Worm (Caenorhabditis elegans): ENCODE data around the gene pgph-3.

pgph-3 gene

ce11 chrV:5717237-5717935, 46.3 kb downstream of the pgph-3 start, which contains the start of gene rga-3 (continued):
- TF ChIP-seq hlh-12 (tag; optimal IDR thresholded peaks at IDR 0.05) (no peak), atf-7 (tag; optimal IDR thresholded peaks at IDR 0.05) (no peak), ztf-18 (tag; optimal IDR thresholded peaks at IDR 0.05) (peak; percentile 66), ekl-4 (GFP tag; IDR thresholded peaks at IDR 0.05) (peak; percentile 87), Y53F4B.3 (GFP tag; IDR thresholded peaks at IDR 0.05) (peak; percentile 58; the same call in 1 of the 2 replicates), ztf-3 (GFP tag; optimal IDR thresholded peaks at IDR 0.05) (no peak), lsy-27 (tag; optimal IDR thresholded peaks at IDR 0.05; ENCODE audit: borderline replicate concordance, insufficient read depth) (no peak), D2030.7 (GFP tag; IDR thresholded peaks at IDR 0.05) (peak; percentile 98), nhr-80 (tag; optimal IDR thresholded peaks at IDR 0.05) (no peak), nfya-2 (GFP tag; IDR thresholded peaks at IDR 0.05) (no peak), B0336.3 (GFP tag; IDR thresholded peaks at IDR 0.05) (peak; percentile 85), ceh-91 (GFP tag; IDR thresholded peaks at IDR 0.05) (peak; percentile 99), mes-4 (tag; optimal IDR thresholded peaks at IDR 0.05) (no peak), lsl-1 (GFP tag; optimal IDR thresholded peaks at IDR 0.05) (peak; percentile 100), bed-1 (GFP tag; IDR thresholded peaks at IDR 0.05) (no peak), sea-2 (GFP tag; IDR thresholded peaks at IDR 0.05) (no peak), B0035.1 (tag; optimal IDR thresholded peaks at IDR 0.05) (no peak), hlh-26 (GFP tag; conservative IDR thresholded peaks at IDR 0.05) (no peak), snpc-3.4 (tag; optimal IDR thresholded peaks at IDR 0.05) (peak; percentile 95), F10E7.11 (tag; optimal IDR thresholded peaks at IDR 0.05) (no peak), mxl-1 (tag; optimal IDR thresholded peaks at IDR 0.05) (no peak), bed-2 (GFP tag; IDR thresholded peaks at IDR 0.05) (no peak), gei-17 (GFP tag; optimal IDR thresholded peaks at IDR 0.05) (no peak), rcor-1 (GFP tag; IDR thresholded peaks at IDR 0.05) (peak; percentile 93), ceh-79 (tag; optimal IDR thresholded peaks at IDR 0.05) (no peak), hmg-20 (GFP tag; IDR thresholded peaks at IDR 0.05) (no peak), F57C9.4 (tag; optimal IDR thresholded peaks at IDR 0.05) (no peak), ztf-6 (GFP tag; IDR thresholded peaks at IDR 0.05) (no peak), dox-1 (GFP tag; IDR thresholded peaks at IDR 0.05) (peak; percentile 91), die-1 (tag; optimal IDR thresholded peaks at IDR 0.05) (no peak), cebp-1 (GFP tag; IDR thresholded peaks at IDR 0.05) (no peak), cebp-1 (tag; optimal IDR thresholded peaks at IDR 0.05) (peak; percentile 8), nhr-120 (GFP tag; IDR thresholded peaks at IDR 0.05) (no peak), rpc-1 (optimal IDR thresholded peaks at IDR 0.05) (no peak), rpc-1 (tag; optimal IDR thresholded peaks at IDR 0.05) (peak; percentile 15), lag-1 (GFP tag; IDR thresholded peaks at IDR 0.05) (no peak), ccch-3 (GFP tag; optimal IDR thresholded peaks at IDR 0.05) (no peak), madf-6 (GFP tag; IDR thresholded peaks at IDR 0.05) (peak; percentile 99), madf-8 (GFP tag; conservative IDR thresholded peaks at IDR 0.05) (peak; percentile 97), lin-54 (GFP tag; optimal IDR thresholded peaks at IDR 0.05) (peak; percentile 93), F57A8.1 (GFP tag; optimal IDR thresholded peaks at IDR 0.05) (no peak), ztf-28 (GFP tag; IDR thresholded peaks at IDR 0.05) (peak; percentile 90), B0019.2 (GFP tag; conservative IDR thresholded peaks at IDR 0.05) (peak; percentile 92), akir-1 (GFP tag; optimal IDR thresholded peaks at IDR 0.05) (no peak), nfya-1 (tag; optimal IDR thresholded peaks at IDR 0.05; ENCODE audit: borderline replicate concordance, insufficient read depth) (no peak), F52B5.7 (tag; optimal IDR thresholded peaks at IDR 0.05) (no peak), hmg-1.2 (GFP tag; IDR thresholded peaks at IDR 0.05) (peak; percentile 60), Y56A3A.18 (GFP tag; IDR thresholded peaks at IDR 0.05) (no peak), let-607 (tag; optimal IDR thresholded peaks at IDR 0.05) (no peak)
